Worm (Caenorhabditis elegans): Measurements from ENCODE around the gene irld-63.

The irld-63 gene

ce11 chrII:2975561-2976230, 45.2 kb downstream of the irld-63 start:
- no peak for TF ChIP-seq ceh-34 (tag; optimal IDR thresholded peaks at IDR 0.05)
- TF ChIP-seq elt-2 (tag; optimal IDR thresholded peaks at IDR 0.05), result peak; percentile 96

ce11 chrII:2976597-2976996, 46.1 kb downstream of the irld-63 start, which contains the start of gene nhr-88:
Gene nhr-88 (plus strand): TSS chrII:2976639.
- no peak for TF ChIP-seq ceh-14 (tag; optimal IDR thresholded peaks at IDR 0.05)
- peak; percentile 4 for TF ChIP-seq unc-42 (tag; optimal IDR thresholded peaks at IDR 0.05)
- TF ChIP-seq pha-4 (tag; optimal IDR thresholded peaks at IDR 0.05), result no peak
- no peak for TF ChIP-seq ceh-48 (tag; optimal IDR thresholded peaks at IDR 0.05)
- TF ChIP-seq sdc-2 (tag; optimal IDR thresholded peaks at IDR 0.05), result peak; percentile 9
- no peak for TF ChIP-seq pros-1 (tag; optimal IDR thresholded peaks at IDR 0.05)
- TF ChIP-seq eyg-1 (tag; optimal IDR thresholded peaks at IDR 0.05), result no peak
- no peak for TF ChIP-seq ceh-9 (tag; optimal IDR thresholded peaks at IDR 0.05)
- TF ChIP-seq ceh-31 (tag; optimal IDR thresholded peaks at IDR 0.05), result peak; percentile 36
- TF ChIP-seq hlh-13 (GFP tag; optimal IDR thresholded peaks at IDR 0.05), result no peak
- TF ChIP-seq sox-4 (tag; optimal IDR thresholded peaks at IDR 0.05), result peak; percentile 23

- no peak for TF ChIP-seq rnt-1 (tag; optimal IDR thresholded peaks at IDR 0.05)
- TF ChIP-seq elt-4 (tag; optimal IDR thresholded peaks at IDR 0.05), result no peak
- TF ChIP-seq mec-3 (tag; optimal IDR thresholded peaks at IDR 0.05; ENCODE audit: borderline replicate concordance), result no peak
- TF ChIP-seq fkh-6 (tag; optimal IDR thresholded peaks at IDR 0.05), result no peak
- TF ChIP-seq nhr-232 (tag; optimal IDR thresholded peaks at IDR 0.05), result no peak
- no peak for TF ChIP-seq dve-1 (tag; optimal IDR thresholded peaks at IDR 0.05)
- TF ChIP-seq ceh-30 (tag; optimal IDR thresholded peaks at IDR 0.05), result no peak
- no peak for TF ChIP-seq tbx-2 (tag; optimal IDR thresholded peaks at IDR 0.05)
- TF ChIP-seq hlh-30 (tag; optimal IDR thresholded peaks at IDR 0.05; ENCODE audit: insufficient read depth), result no peak
- TF ChIP-seq pha-2 (tag; optimal IDR thresholded peaks at IDR 0.05), result no peak
- TF ChIP-seq ceh-48 (tag; optimal IDR thresholded peaks at IDR 0.05), result no peak
- TF ChIP-seq T23F11.4 (GFP tag; optimal IDR thresholded peaks at IDR 0.05), result no peak
- TF ChIP-seq ceh-18 (tag; optimal IDR thresholded peaks at IDR 0.05), result no peak
- TF ChIP-seq pax-1 (tag; optimal IDR thresholded peaks at IDR 0.05), result no peak
- no peak for TF ChIP-seq F13H6.1 (tag; optimal IDR thresholded peaks at IDR 0.05)
These were observed 47.1 kb downstream of the irld-63 start for ce11 chrII:2977652-2978051.

ce11 chrII:2979061-2979460, 48.5 kb downstream of the irld-63 start:
- TF ChIP-seq hlh-8 (tag; optimal IDR thresholded peaks at IDR 0.05), result no peak
- peak; percentile 94 for TF ChIP-seq dve-1 (tag; optimal IDR thresholded peaks at IDR 0.05)
